Worm (Caenorhabditis elegans): ENCODE results near the gene C32C4.16.

DNA sequence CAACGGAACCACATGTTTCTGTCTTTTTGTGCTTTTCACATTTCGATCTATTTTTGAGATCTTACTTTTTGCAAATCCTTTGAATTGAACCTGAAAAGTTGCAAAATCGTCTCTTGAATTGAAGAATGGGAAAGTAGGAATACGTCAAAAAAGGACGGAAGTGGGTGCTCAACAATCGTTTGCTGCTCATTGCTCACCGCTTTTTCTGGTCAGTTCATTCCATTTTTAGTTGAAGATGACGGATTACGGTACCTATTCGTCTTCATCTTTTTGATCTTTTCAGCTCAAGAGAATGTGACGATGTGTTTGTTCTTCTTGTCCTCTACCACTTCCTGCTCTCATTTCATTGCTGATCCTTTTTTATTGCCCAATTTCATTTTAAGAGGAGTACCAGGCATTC lies 47.8 kb downstream of the C32C4.16 start, which contains the start of gene C05A2.4:
- TF ChIP-seq aly-2 (tag; optimal IDR thresholded peaks at IDR 0.05) (no peak), ama-1 (optimal IDR thresholded peaks at IDR 0.05) (no peak), unc-39 (tag; optimal IDR thresholded peaks at IDR 0.05) (no peak), nhr-76 (tag; optimal IDR thresholded peaks at IDR 0.05) (no peak), nhr-237 (tag; optimal IDR thresholded peaks at IDR 0.05) (no peak), fos-1 (tag; optimal IDR thresholded peaks at IDR 0.05) (no peak), ZK546.5 (tag; optimal IDR thresholded peaks at IDR 0.05) (no peak)

Measured in whole organism, L3 larva.